Fruit fly (Drosophila melanogaster): ENCODE measurements around the gene CG15209.

Gene CG15209

dm6 chrX:10801827-10802456 is 40.1 kb upstream of the CG15209 start:
- no peak for TF ChIP-seq Mio (GFP tag; optimal IDR thresholded peaks at IDR 0.05)
- TF ChIP-seq Hr78 (GFP tag; optimal IDR thresholded peaks at IDR 0.05): no peak
- no peak for TF ChIP-seq dl (GFP tag; optimal IDR thresholded peaks at IDR 0.05; ENCODE audit: insufficient read depth in 1 of 2, partially characterized antibody in 2 of 2)
- TF ChIP-seq CG32264 (GFP tag; optimal IDR thresholded peaks at IDR 0.05): no peak
- TF ChIP-seq tai (GFP tag; optimal IDR thresholded peaks at IDR 0.05): no peak
- no peak for TF ChIP-seq Jra (GFP tag; optimal IDR thresholded peaks at IDR 0.05)
- no peak for TF ChIP-seq h (GFP tag; optimal IDR thresholded peaks at IDR 0.05)
- TF ChIP-seq dmrt93B (GFP tag; optimal IDR thresholded peaks at IDR 0.05): no peak
- TF ChIP-seq Dif (GFP tag; optimal IDR thresholded peaks at IDR 0.05; ENCODE audit: partially characterized antibody): no peak
- TF ChIP-seq Dfd (GFP tag; optimal IDR thresholded peaks at IDR 0.05): no peak
- no peak for TF ChIP-seq Myc (optimal IDR thresholded peaks at IDR 0.05)

- peak; percentile 18 for TF ChIP-seq sage (GFP tag; optimal IDR thresholded peaks at IDR 0.05)
- no peak for TF ChIP-seq CrebA (GFP tag; optimal IDR thresholded peaks at IDR 0.05; ENCODE audit: borderline replicate concordance)
- no peak for TF ChIP-seq Hr78 (GFP tag; optimal IDR thresholded peaks at IDR 0.05)
- TF ChIP-seq lola (GFP tag; optimal IDR thresholded peaks at IDR 0.05): no peak
- TF ChIP-seq h (GFP tag; optimal IDR thresholded peaks at IDR 0.05): peak; percentile 25
- TF ChIP-seq Abd-B (GFP tag; optimal IDR thresholded peaks at IDR 0.05): no peak
- peak; percentile 65 for TF ChIP-seq psq (GFP tag; optimal IDR thresholded peaks at IDR 0.05)
- TF ChIP-seq jim (GFP tag; optimal IDR thresholded peaks at IDR 0.05): no peak
- TF ChIP-seq dmrt93B (GFP tag; optimal IDR thresholded peaks at IDR 0.05): peak; percentile 39
- peak; percentile 19 for TF ChIP-seq fru (GFP tag; optimal IDR thresholded peaks at IDR 0.05)
- TF ChIP-seq HLH106 (tag; optimal IDR thresholded peaks at IDR 0.05): peak; percentile 66
- TF ChIP-seq Sp1 (GFP tag; optimal IDR thresholded peaks at IDR 0.05): peak; percentile 65
- no peak for TF ChIP-seq pan (optimal IDR thresholded peaks at IDR 0.05)
- TF ChIP-seq Rel (GFP tag; optimal IDR thresholded peaks at IDR 0.05): no peak
- peak; percentile 24 for TF ChIP-seq Rel (tag; optimal IDR thresholded peaks at IDR 0.05)
- no peak for TF ChIP-seq Dfd (GFP tag; optimal IDR thresholded peaks at IDR 0.05)
- no peak for TF ChIP-seq CG32264 (GFP tag; optimal IDR thresholded peaks at IDR 0.05)
- no peak for TF ChIP-seq Hnf4 (GFP tag; optimal IDR thresholded peaks at IDR 0.05)
- peak; percentile 21 for TF ChIP-seq OdsH (GFP tag; optimal IDR thresholded peaks at IDR 0.05)
- peak in 1 of 2 experiments; percentile 61 for TF ChIP-seq foxo (GFP tag; optimal IDR thresholded peaks at IDR 0.05)
- peak; percentile 28 for TF ChIP-seq woc (GFP tag; optimal IDR thresholded peaks at IDR 0.05)
- TF ChIP-seq br (GFP tag; optimal IDR thresholded peaks at IDR 0.05): no peak
- TF ChIP-seq rgr (GFP tag; optimal IDR thresholded peaks at IDR 0.05): peak; percentile 39
- TF ChIP-seq ey (GFP tag; optimal IDR thresholded peaks at IDR 0.05): peak; percentile 13
These were observed 39.3 kb upstream of the CG15209 start for dm6 chrX:10802457-10803378.

dm6 chrX:10804042-10804441 is 38.0 kb upstream of the CG15209 start:
- TF ChIP-seq brk (GFP tag; optimal IDR thresholded peaks at IDR 0.05): no peak
- no peak for TF ChIP-seq Mio (GFP tag; optimal IDR thresholded peaks at IDR 0.05)
- no peak for TF ChIP-seq Dif (GFP tag; optimal IDR thresholded peaks at IDR 0.05; ENCODE audit: partially characterized antibody)
- no peak for TF ChIP-seq Vsx2 (GFP tag; optimal IDR thresholded peaks at IDR 0.05; ENCODE audit: partially characterized antibody)
- peak; percentile 1 for TF ChIP-seq fru (GFP tag; optimal IDR thresholded peaks at IDR 0.05)
- no peak for TF ChIP-seq CG9705 (GFP tag; optimal IDR thresholded peaks at IDR 0.05)
- no peak for TF ChIP-seq br (GFP tag; optimal IDR thresholded peaks at IDR 0.05)
- TF ChIP-seq CrebA (GFP tag; optimal IDR thresholded peaks at IDR 0.05; ENCODE audit: borderline replicate concordance): no peak
- no peak for TF ChIP-seq Hnf4 (GFP tag; optimal IDR thresholded peaks at IDR 0.05)
- no peak for TF ChIP-seq pan (optimal IDR thresholded peaks at IDR 0.05)
- TF ChIP-seq GATAd (GFP tag; optimal IDR thresholded peaks at IDR 0.05): no peak
- TF ChIP-seq Abd-B (GFP tag; optimal IDR thresholded peaks at IDR 0.05): no peak
- no peak for TF ChIP-seq dmrt93B (GFP tag; optimal IDR thresholded peaks at IDR 0.05)
- TF ChIP-seq dsf (GFP tag; optimal IDR thresholded peaks at IDR 0.05; ENCODE audit: borderline replicate concordance): no peak
- TF ChIP-seq foxo (GFP tag; optimal IDR thresholded peaks at IDR 0.05): peak in 1 of 2 experiments; percentile 27
- TF ChIP-seq HLH106 (tag; optimal IDR thresholded peaks at IDR 0.05): no peak
- no peak for TF ChIP-seq woc (GFP tag; optimal IDR thresholded peaks at IDR 0.05)
- TF ChIP-seq tai (GFP tag; optimal IDR thresholded peaks at IDR 0.05): no peak
- TF ChIP-seq rgr (GFP tag; optimal IDR thresholded peaks at IDR 0.05): peak; percentile 14
- TF ChIP-seq h (GFP tag; optimal IDR thresholded peaks at IDR 0.05): peak; percentile 2
- TF ChIP-seq N (GFP tag; optimal IDR thresholded peaks at IDR 0.05): no peak
- no peak for TF ChIP-seq usp (GFP tag; optimal IDR thresholded peaks at IDR 0.05)
- no peak for TF ChIP-seq OdsH (GFP tag; optimal IDR thresholded peaks at IDR 0.05)
- no peak for TF ChIP-seq sage (GFP tag; optimal IDR thresholded peaks at IDR 0.05)
- no peak for TF ChIP-seq Sp1 (GFP tag; optimal IDR thresholded peaks at IDR 0.05)

All from whole organism, wandering third instar larva.